Fruit fly (Drosophila melanogaster) whole organism, wandering third instar larva: Measurements from ENCODE around the gene CG34178.

Source experiments
- Abd-B ChIP-seq: fragments of >200 bp; optimal IDR thresholded peaks from 2 replicates; lab custom pipeline; 2017; ENCODE audit warnings: missing biosample characterization, missing genetic modification characterization
- Hr83 ChIP-seq: fragments of 200-300 bp; sonication (Bioruptor generic); optimal IDR thresholded peaks from 2 replicates; lab custom pipeline; 2016; ENCODE audit warnings: missing biosample characterization, mild to moderate bottlenecking, missing genetic modification characterization, moderate library complexity; ENCODE audit not compliant: poor library complexity, severe bottlenecking
- OdsH ChIP-seq: fragments of 200-800 bp; sonication (Bioruptor generic); optimal IDR thresholded peaks from 2 replicates; lab custom pipeline; 2016; ENCODE audit warnings: missing biosample characterization, mild to moderate bottlenecking, missing genetic modification characterization
- foxo ChIP-seq, 2 experiments: fragments of 200-800 bp; sonication (Bioruptor generic); optimal IDR thresholded peaks; 2 replicates in 1 of 2; 3 replicates in 1 of 2; lab custom pipeline; 2016 to 2017; ENCODE audit warnings: missing biosample characterization in 2 of 2, missing genetic modification characterization in 2 of 2
- jim ChIP-seq: fragments of 175-275, 200-325 bp; sonication (Bioruptor generic); optimal IDR thresholded peaks from 2 replicates; lab custom pipeline; 2016; ENCODE audit warnings: missing biosample characterization, mild to moderate bottlenecking, missing genetic modification characterization
- lola ChIP-seq: fragments of >200 bp; optimal IDR thresholded peaks from 2 replicates; lab custom pipeline; 2017; ENCODE audit warnings: missing biosample characterization, missing genetic modification characterization
- pan ChIP-seq: fragments of >200 bp; optimal IDR thresholded peaks from 2 replicates; lab custom pipeline; 2017
- usp ChIP-seq: fragments of >200 bp; optimal IDR thresholded peaks from 2 replicates; lab custom pipeline; 2017; ENCODE audit warnings: missing biosample characterization, missing genetic modification characterization

DNA sequence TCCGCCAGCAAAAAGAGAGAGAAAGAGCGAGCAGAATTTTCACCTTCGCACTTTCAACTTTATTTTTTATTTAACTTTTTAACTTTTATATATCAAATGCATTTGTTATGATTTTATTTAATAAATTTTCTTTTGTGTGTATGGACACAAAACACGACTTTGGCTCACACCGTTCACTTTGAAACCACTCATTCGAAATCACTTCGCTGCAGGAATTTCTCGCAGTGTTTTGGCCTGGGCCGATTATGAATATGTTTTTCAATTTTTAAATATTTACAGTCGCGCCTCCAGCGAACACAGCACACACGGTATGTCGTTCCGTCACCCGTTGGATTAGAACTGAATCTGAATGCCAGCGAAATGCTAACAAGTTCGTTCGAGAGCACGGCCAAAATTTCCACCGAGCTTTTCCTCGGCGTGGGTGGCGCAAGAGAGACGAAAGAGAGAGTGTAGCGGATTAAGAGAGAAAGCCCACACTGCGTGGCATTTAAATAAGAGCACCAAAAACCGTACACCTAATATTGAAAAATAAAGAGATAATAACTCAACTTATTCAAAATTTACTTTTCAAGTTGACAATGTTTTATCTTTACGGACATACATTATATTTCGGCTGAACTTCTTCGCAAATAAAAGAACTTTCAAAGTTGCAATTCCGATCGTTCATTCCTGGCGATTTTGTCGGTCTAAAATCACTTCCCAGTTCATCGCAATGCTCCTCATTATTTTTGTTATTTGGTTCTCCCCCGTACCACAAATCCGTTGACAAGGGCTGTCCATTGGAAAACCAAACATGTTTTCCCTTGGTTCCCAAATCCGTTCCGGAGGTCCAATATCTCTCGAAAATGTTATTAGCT, 7.4 kb downstream of the CG34178 start, which contains the start of gene CG15431:
- TF ChIP-seq Hr83 (GFP tag; lab: Kevin White, UChicago): no peak
- TF ChIP-seq OdsH (GFP tag; lab: Kevin White, UChicago): no peak
- no peak for TF ChIP-seq jim (GFP tag; lab: Kevin White, UChicago)
- TF ChIP-seq foxo (GFP tag; optimal IDR thresholded peaks at IDR 0.05; lab: Kevin White, UChicago): no peak
- no peak for TF ChIP-seq pan (lab: Kevin White, UChicago)
- no peak for TF ChIP-seq lola (GFP tag; lab: Kevin White, UChicago)
- no peak for TF ChIP-seq usp (GFP tag; lab: Kevin White, UChicago)
- no peak for TF ChIP-seq Abd-B (GFP tag; lab: Kevin White, UChicago)
